Worm (Caenorhabditis elegans) whole organism, mixed stage, embryonic: Measurements from ENCODE around the gene gldi-4.

Experiments
- bed-3 ChIP-seq: fragments of 200-800 bp; sonication (Bioruptor generic); optimal IDR thresholded peaks from 3 replicates; lab custom pipeline; 2018; ENCODE audit warnings: mild to moderate bottlenecking, missing genetic modification characterization, moderate library complexity, missing compliant biosample characterization
- blmp-1 ChIP-seq: fragments of 150-350 bp; optimal IDR thresholded peaks from 2 replicates; lab custom pipeline; 2014; ENCODE audit warnings: missing biosample characterization, missing genetic modification characterization
- ceh-39 ChIP-seq: fragments of 150-350 bp; optimal IDR thresholded peaks from 2 replicates; lab custom pipeline; 2014; ENCODE audit warnings: missing biosample characterization, missing genetic modification characterization
- ceh-83 ChIP-seq: fragments of 200-800 bp; sonication (Bioruptor generic); optimal IDR thresholded peaks from 2 replicates; lab custom pipeline; 2018; ENCODE audit warnings: mild to moderate bottlenecking, missing genetic modification characterization, missing compliant biosample characterization
- ces-1 ChIP-seq: fragments of 150-350 bp; optimal IDR thresholded peaks from 2 replicates; lab custom pipeline; 2014; ENCODE audit warnings: missing biosample characterization, missing genetic modification reagents, missing genetic modification characterization
- cnd-1 ChIP-seq: fragments of 200-800 bp; sonication (Bioruptor generic); optimal IDR thresholded peaks from 2 replicates; lab custom pipeline; 2018; ENCODE audit warnings: mild to moderate bottlenecking, missing genetic modification characterization, missing compliant biosample characterization
- drap-1 ChIP-seq: fragments of 200-800 bp; sonication (Bioruptor generic); optimal IDR thresholded peaks from 3 replicates; lab custom pipeline; 2018; ENCODE audit warnings: mild to moderate bottlenecking, missing genetic modification characterization, missing compliant biosample characterization
- elt-1 ChIP-seq: sonication (generic microtip); optimal IDR thresholded peaks from 2 replicates; lab custom pipeline; 2017; ENCODE audit warnings: missing genetic modification characterization, mild to moderate bottlenecking, missing compliant biosample characterization, antibody characterized with exemption, moderate library complexity, borderline replicate concordance; ENCODE audit not compliant: insufficient read depth
- elt-3 ChIP-seq: fragments of 150-350 bp; optimal IDR thresholded peaks from 2 replicates; lab custom pipeline; 2014; ENCODE audit warnings: missing biosample characterization, missing genetic modification characterization
- flh-1 ChIP-seq: fragments of 200-800 bp; sonication (Bioruptor generic); optimal IDR thresholded peaks from 2 replicates; lab custom pipeline; 2018; ENCODE audit warnings: mild to moderate bottlenecking, missing genetic modification characterization, moderate library complexity, missing compliant biosample characterization
- ham-2 ChIP-seq: fragments of 200-800 bp; sonication (Bioruptor generic); optimal IDR thresholded peaks from 2 replicates; lab custom pipeline; 2018; ENCODE audit warnings: mild to moderate bottlenecking, missing genetic modification characterization, missing compliant biosample characterization
- hlh-1 ChIP-seq: fragments of 150-350 bp; optimal IDR thresholded peaks from 2 replicates; lab custom pipeline; 2014; ENCODE audit warnings: missing biosample characterization, missing genetic modification reagents, missing genetic modification characterization
- lin-13 ChIP-seq: fragments of 150-350 bp; optimal IDR thresholded peaks from 2 replicates; lab custom pipeline; 2014; ENCODE audit warnings: missing biosample characterization, missing genetic modification characterization
- lin-32 ChIP-seq: fragments of 200-800 bp; sonication (Bioruptor generic); optimal IDR thresholded peaks from 2 replicates; lab custom pipeline; 2018; ENCODE audit warnings: mild to moderate bottlenecking, missing genetic modification characterization, missing compliant biosample characterization
- lsy-2 ChIP-seq: fragments of 150-350 bp; optimal IDR thresholded peaks from 2 replicates; lab custom pipeline; 2014; ENCODE audit warnings: missing biosample characterization, missing genetic modification characterization
- mab-5 ChIP-seq: fragments of 150-350 bp; optimal IDR thresholded peaks from 2 replicates; lab custom pipeline; 2014; ENCODE audit warnings: missing biosample characterization, missing genetic modification characterization
- mep-1 ChIP-seq: fragments of 150-350 bp; optimal IDR thresholded peaks from 2 replicates; lab custom pipeline; 2017; ENCODE audit warnings: missing biosample characterization, missing genetic modification reagents, missing genetic modification characterization, inconsistent platforms
- mls-2 ChIP-seq: sonication (generic microtip); optimal IDR thresholded peaks from 2 replicates; lab custom pipeline; 2016; ENCODE audit warnings: mild to moderate bottlenecking, missing genetic modification characterization, moderate library complexity, missing compliant biosample characterization
- nhr-12 ChIP-seq: fragments of 150-350 bp; optimal IDR thresholded peaks from 2 replicates; lab custom pipeline; 2014; ENCODE audit warnings: missing biosample characterization, missing genetic modification characterization
- nhr-2 ChIP-seq: fragments of 150-350 bp; optimal IDR thresholded peaks from 2 replicates; lab custom pipeline; 2014; ENCODE audit warnings: missing biosample characterization, missing genetic modification characterization
- nhr-28 ChIP-seq: fragments of 150-350 bp; optimal IDR thresholded peaks from 2 replicates; lab custom pipeline; 2014; ENCODE audit warnings: missing biosample characterization, missing genetic modification characterization
- nhr-76 ChIP-seq: sonication (generic microtip); optimal IDR thresholded peaks from 2 replicates; lab custom pipeline; 2017; ENCODE audit warnings: missing biosample characterization, missing genetic modification characterization
- pha-4 ChIP-seq: fragments of 150-350 bp; optimal IDR thresholded peaks from 2 replicates; lab custom pipeline; 2018; ENCODE audit warnings: missing biosample characterization, missing genetic modification reagents, missing genetic modification characterization
- snpc-4 ChIP-seq: fragments of 150-350 bp; optimal IDR thresholded peaks from 2 replicates; lab custom pipeline; 2014; ENCODE audit warnings: missing biosample characterization, missing genetic modification characterization
- sptf-1 ChIP-seq: sonication (generic microtip); optimal IDR thresholded peaks from 2 replicates; lab custom pipeline; 2017; ENCODE audit warnings: mild to moderate bottlenecking, missing genetic modification characterization, moderate library complexity, missing compliant biosample characterization
- tbx-8 ChIP-seq: fragments of 200-800 bp; sonication (Bioruptor generic); optimal IDR thresholded peaks from 2 replicates; lab custom pipeline; 2018; ENCODE audit warnings: mild to moderate bottlenecking, missing genetic modification characterization, moderate library complexity, missing compliant biosample characterization
- unc-120 ChIP-seq: sonication (generic microtip); optimal IDR thresholded peaks from 2 replicates; lab custom pipeline; 2017; ENCODE audit warnings: missing genetic modification characterization, missing compliant biosample characterization; ENCODE audit not compliant: poor library complexity, severe bottlenecking
- unc-39 ChIP-seq: fragments of 150-350 bp; optimal IDR thresholded peaks from 2 replicates; lab custom pipeline; 2014; ENCODE audit warnings: missing biosample characterization, missing genetic modification characterization
- unc-62 ChIP-seq: fragments of 150-350 bp; optimal IDR thresholded peaks from 2 replicates; lab custom pipeline; 2014; ENCODE audit warnings: missing biosample characterization, missing genetic modification reagents, missing genetic modification characterization
- zip-8 ChIP-seq: fragments of 150-350 bp; optimal IDR thresholded peaks from 2 replicates; lab custom pipeline; 2014; ENCODE audit warnings: missing biosample characterization, missing genetic modification characterization

gldi-4 gene

DNA sequence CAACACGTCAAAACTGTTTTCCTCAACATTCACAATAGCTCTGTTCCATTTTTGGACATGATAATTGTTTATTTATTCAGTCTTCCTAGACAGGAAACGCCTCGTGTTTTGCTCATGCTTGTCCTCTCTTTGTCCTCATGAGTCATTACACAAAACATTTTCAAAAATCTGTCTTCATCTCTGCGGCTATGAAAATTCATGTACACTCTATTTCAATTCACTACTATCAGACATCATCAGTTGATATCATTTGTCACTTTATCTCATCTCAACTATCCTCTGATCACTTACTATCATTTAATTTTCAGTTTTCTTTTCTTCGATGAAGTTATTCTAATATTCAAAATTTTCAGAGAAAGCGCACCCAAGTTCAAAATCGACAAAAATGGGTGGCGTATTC, 6.4 kb downstream of the gldi-4 start, which contains the start of gene adah-1:
Gene adah-1, plus strand, starts transcription at position 354 of the 400 bp plus-strand sequence.
- TF ChIP-seq blmp-1 (tag; lab: Kevin White, UChicago) (no peak), unc-62 (GFP tag; lab: Kevin White, UChicago) (peak; percentile 74)

DNA sequence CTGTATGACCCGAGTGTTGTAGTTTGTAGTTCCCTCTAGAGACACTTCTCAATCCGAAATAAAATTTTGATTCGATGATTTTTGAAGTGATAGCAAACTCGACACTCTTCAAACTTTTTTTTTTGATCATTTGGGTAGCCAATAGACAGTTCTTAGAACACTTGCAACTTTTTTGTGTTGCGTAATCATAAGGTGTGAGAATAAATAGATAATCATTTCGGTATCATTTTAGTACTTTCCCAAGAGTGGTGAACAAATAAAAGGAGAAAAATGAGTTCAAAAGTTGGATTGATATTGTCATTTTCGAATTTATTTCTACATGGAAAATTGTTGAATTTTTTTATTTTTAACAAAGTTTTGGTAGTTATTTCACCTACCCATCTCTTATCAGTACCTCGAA, 7.4 kb downstream of the gldi-4 start:
- TF ChIP-seq lin-13 (no peak), zip-8 (tag; lab: Kevin White, UChicago) (peak; percentile 83)
- TF ChIP-seq, all 35 proteins: peak for 1

DNA sequence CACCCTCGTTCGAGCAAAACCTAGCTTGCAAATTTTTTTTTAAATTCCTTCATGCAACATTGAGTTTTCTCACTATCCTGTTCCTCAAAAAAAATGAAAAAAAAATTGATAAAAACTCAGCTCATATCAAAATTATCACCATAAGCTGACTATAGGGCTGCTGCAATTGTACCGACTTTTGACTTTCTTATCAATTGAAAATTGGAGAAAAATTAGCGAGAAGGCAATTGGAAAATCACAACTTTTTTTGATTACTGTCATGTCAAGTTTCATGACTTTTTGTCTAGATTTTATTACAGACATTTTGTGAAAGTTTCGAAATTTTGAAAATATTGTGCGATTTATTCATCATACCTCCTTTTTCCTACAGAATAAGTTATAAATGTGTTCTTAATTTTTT, 8.4 kb downstream of the gldi-4 start:
- TF ChIP-seq ceh-39 (tag; lab: Kevin White, UChicago) (no peak), ceh-83 (GFP tag; lab: Kevin White, UChicago) (no peak), unc-120 (no peak), snpc-4 (no peak), elt-3 (tag; lab: Kevin White, UChicago) (no peak), cnd-1 (no peak), nhr-2 (tag; lab: Kevin White, UChicago) (no peak), pha-4 (tag; lab: Kevin White, UChicago) (no peak), mls-2 (no peak), unc-62 (GFP tag; lab: Kevin White, UChicago) (no peak), drap-1 (GFP tag; lab: Kevin White, UChicago) (no peak), lsy-2 (tag; lab: Kevin White, UChicago) (no peak), nhr-28 (no peak), unc-39 (tag; lab: Kevin White, UChicago) (no peak), sptf-1 (no peak)
- TF ChIP-seq, all 35 proteins: peak for 0

DNA sequence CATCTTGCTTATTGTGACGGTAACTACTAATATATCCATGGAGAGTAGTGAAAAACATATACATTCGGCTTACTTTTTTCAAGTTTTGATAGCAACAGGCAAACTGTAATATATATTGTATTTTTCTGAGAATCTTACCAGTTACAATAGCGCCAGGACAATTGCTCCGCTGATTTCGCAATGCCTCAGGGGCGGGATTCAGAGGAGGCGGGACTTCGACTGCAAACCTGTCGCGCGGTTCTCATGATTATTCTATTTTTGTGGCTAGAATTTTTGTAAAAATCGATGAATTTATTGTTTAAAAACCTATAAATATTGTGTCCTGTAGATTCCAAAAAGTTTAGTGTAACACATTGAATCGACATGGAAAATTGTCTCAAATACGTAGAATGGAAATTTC, 13.6 kb downstream of the gldi-4 start:
- TF ChIP-seq ceh-39 (tag; lab: Kevin White, UChicago): no peak
- no peak for TF ChIP-seq nhr-76 (tag; lab: Kevin White, UChicago)
- TF ChIP-seq drap-1 (GFP tag; lab: Kevin White, UChicago): no peak
- TF ChIP-seq unc-39 (tag; lab: Kevin White, UChicago): no peak
- TF ChIP-seq ces-1: no peak
- TF ChIP-seq lsy-2 (tag; lab: Kevin White, UChicago): no peak
- TF ChIP-seq nhr-28: no peak
- no peak for TF ChIP-seq bed-3 (GFP tag; lab: Kevin White, UChicago)
- no peak for TF ChIP-seq nhr-2 (tag; lab: Kevin White, UChicago)
- TF ChIP-seq lin-13: no peak
- no peak for TF ChIP-seq pha-4 (tag; lab: Kevin White, UChicago)
- no peak for TF ChIP-seq ceh-83 (GFP tag; lab: Kevin White, UChicago)

DNA sequence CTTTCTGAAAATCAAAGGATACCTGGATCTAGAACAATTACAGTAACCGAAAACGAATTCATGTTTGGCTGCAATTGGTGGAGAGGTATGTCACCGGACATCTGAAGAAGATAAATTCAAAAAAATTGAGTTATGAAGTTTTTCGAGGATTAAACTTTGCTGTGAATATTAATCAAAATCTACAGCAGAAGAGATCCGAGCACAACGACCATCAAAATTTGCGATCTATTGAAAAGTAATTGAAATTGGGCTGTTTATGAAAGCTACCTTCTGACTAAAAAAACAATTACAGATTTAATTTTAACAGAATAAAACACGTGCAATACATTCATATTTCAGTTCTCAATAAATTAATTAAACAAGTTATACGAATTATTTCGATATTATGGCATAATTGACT, 15.0 kb downstream of the gldi-4 start, which contains the start of gene C06G3.8:
Gene C06G3.8, minus strand, starts transcription at position 101 of the 400 bp plus-strand sequence.
- TF ChIP-seq tbx-8 (GFP tag; lab: Kevin White, UChicago): no peak
- TF ChIP-seq mab-5 (tag; lab: Kevin White, UChicago): no peak
- no peak for TF ChIP-seq unc-120
- TF ChIP-seq mep-1: no peak
- no peak for TF ChIP-seq hlh-1 (tag; lab: Kevin White, UChicago)
- no peak for TF ChIP-seq blmp-1 (tag; lab: Kevin White, UChicago)
- TF ChIP-seq mls-2: no peak
- TF ChIP-seq elt-1 (tag; lab: Kevin White, UChicago): no peak
- no peak for TF ChIP-seq ham-2 (GFP tag; lab: Kevin White, UChicago)
- no peak for TF ChIP-seq sptf-1
- no peak for TF ChIP-seq flh-1 (GFP tag; lab: Kevin White, UChicago)

DNA sequence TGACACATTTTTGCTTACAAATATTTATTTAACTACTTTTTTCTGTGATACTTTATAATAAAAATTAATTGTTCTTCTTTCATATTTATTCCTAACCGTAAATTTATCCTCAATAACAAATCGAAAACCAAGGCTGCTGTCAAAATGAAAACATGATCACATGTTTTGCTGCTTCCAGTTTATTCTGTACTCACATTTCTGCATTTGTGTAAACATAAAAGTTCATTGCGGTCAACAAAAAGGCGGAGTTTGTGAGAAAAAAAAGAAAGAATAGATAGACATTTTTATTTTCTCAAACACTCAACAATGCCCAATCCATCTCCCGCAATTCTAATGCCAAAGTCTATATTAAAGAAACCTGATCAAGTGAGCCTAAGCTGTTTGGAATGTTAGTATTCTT, 18.4 kb downstream of the gldi-4 start, which contains the start of gene C06G3.3:
Gene C06G3.3, plus strand, starts transcription at position 301 of the 400 bp plus-strand sequence.
- TF ChIP-seq ham-2 (GFP tag; lab: Kevin White, UChicago): no peak
- no peak for TF ChIP-seq nhr-2 (tag; lab: Kevin White, UChicago)
- TF ChIP-seq nhr-76 (tag; lab: Kevin White, UChicago): no peak
- no peak for TF ChIP-seq ces-1
- TF ChIP-seq snpc-4: no peak
- no peak for TF ChIP-seq bed-3 (GFP tag; lab: Kevin White, UChicago)
- TF ChIP-seq blmp-1 (tag; lab: Kevin White, UChicago): no peak
- TF ChIP-seq elt-3 (tag; lab: Kevin White, UChicago): no peak
- no peak for TF ChIP-seq zip-8 (tag; lab: Kevin White, UChicago)
- no peak for TF ChIP-seq nhr-12 (tag; lab: Kevin White, UChicago)
- TF ChIP-seq cnd-1: no peak
- TF ChIP-seq drap-1 (GFP tag; lab: Kevin White, UChicago): no peak
- no peak for TF ChIP-seq mab-5 (tag; lab: Kevin White, UChicago)
- TF ChIP-seq hlh-1 (tag; lab: Kevin White, UChicago): no peak
- no peak for TF ChIP-seq ceh-83 (GFP tag; lab: Kevin White, UChicago)
- TF ChIP-seq lin-32 (GFP tag; lab: Kevin White, UChicago): no peak
